Fruit fly (Drosophila melanogaster) whole organism, embryonic: Measurements from ENCODE around the gene IntS9.
A peak's percentile ranks its signal among the peaks of the same experiment; 100 is the strongest.

Source experiments
- BtbVII ChIP-seq: fragments of 200-800 bp; sonication (Bioruptor generic); optimal IDR thresholded peaks from 3 replicates; lab custom pipeline; 2017; ENCODE audit warnings: missing biosample characterization, mild to moderate bottlenecking, missing genetic modification characterization
- C15 ChIP-seq: fragments of 200-800 bp; sonication (Bioruptor generic); IDR thresholded peaks from 3 replicates; pipeline ENCODE4 v1.3.6; 2022; ENCODE audit warnings: missing biosample characterization, missing genetic modification characterization
- CG10543 ChIP-seq: fragments of 200-800 bp; sonication (Bioruptor generic); optimal IDR thresholded peaks from 3 replicates; lab custom pipeline; 2017; ENCODE audit warnings: missing biosample characterization, mild to moderate bottlenecking, missing genetic modification characterization, moderate library complexity
- CG10959 ChIP-seq: fragments of 200-800 bp; sonication (Bioruptor generic); IDR thresholded peaks from 2 replicates; pipeline ENCODE4 v1.3.6; 2022; ENCODE audit warnings: missing biosample characterization, missing genetic modification characterization
- CG11085 ChIP-seq: fragments of 200-800 bp; sonication (Bioruptor generic); IDR thresholded peaks from 2 replicates; pipeline ENCODE4 v1.3.6; 2022; ENCODE audit warnings: missing biosample characterization, missing genetic modification characterization
- CG12769 ChIP-seq: fragments of 200-800 bp; sonication (Bioruptor generic); optimal IDR thresholded peaks from 2 replicates; lab custom pipeline; 2019; ENCODE audit warnings: missing biosample characterization, mild to moderate bottlenecking, missing genetic modification characterization, moderate library complexity
- CG17612 ChIP-seq: fragments of 200-800 bp; sonication (Bioruptor generic); IDR thresholded peaks from 2 replicates; pipeline ENCODE4 v1.3.6; 2022; ENCODE audit warnings: missing biosample characterization, missing genetic modification characterization
- CG18011 ChIP-seq: fragments of 200-800 bp; sonication (Bioruptor generic); optimal IDR thresholded peaks from 2 replicates; lab custom pipeline; 2017; ENCODE audit warnings: missing biosample characterization, missing genetic modification characterization, mild to moderate bottlenecking, moderate library complexity, missing genotype
- CG18476 ChIP-seq: fragments of 200-800 bp; sonication (Bioruptor generic); optimal IDR thresholded peaks from 2 replicates; lab custom pipeline; 2016; ENCODE audit warnings: missing biosample characterization, mild to moderate bottlenecking, missing genetic modification characterization
- CG18764 ChIP-seq: fragments of 200-800 bp; sonication (Bioruptor generic); optimal IDR thresholded peaks from 3 replicates; lab custom pipeline; 2016; ENCODE audit warnings: missing biosample characterization, missing genetic modification characterization
- CG2678 ChIP-seq: fragments of 200-800 bp; sonication (Bioruptor generic); optimal IDR thresholded peaks from 3 replicates; lab custom pipeline; 2019; ENCODE audit warnings: missing biosample characterization, mild to moderate bottlenecking, missing genetic modification characterization, moderate library complexity
- CG2712 ChIP-seq: fragments of 200-800 bp; optimal IDR thresholded peaks from 3 replicates; lab custom pipeline; 2019; ENCODE audit warnings: missing biosample characterization, mild to moderate bottlenecking, missing genetic modification characterization, moderate library complexity
- CG31388 ChIP-seq: fragments of 200-800 bp; sonication (Bioruptor generic); optimal IDR thresholded peaks from 2 replicates; lab custom pipeline; 2016; ENCODE audit warnings: missing biosample characterization, missing genetic modification characterization
- CG31441 ChIP-seq: fragments of 200-800 bp; sonication (Bioruptor generic); IDR thresholded peaks from 2 replicates; pipeline ENCODE4 v1.3.6; 2022; ENCODE audit warnings: missing biosample characterization, missing genetic modification characterization
- CG33557 ChIP-seq: fragments of 200-800 bp; sonication (Bioruptor generic); optimal IDR thresholded peaks from 2 replicates; lab custom pipeline; 2019; ENCODE audit warnings: missing biosample characterization, mild to moderate bottlenecking, missing genetic modification characterization, moderate library complexity
- CG4424 ChIP-seq: fragments of 200-800 bp; sonication (Bioruptor generic); optimal IDR thresholded peaks from 3 replicates; lab custom pipeline; 2016; ENCODE audit warnings: missing biosample characterization, missing genetic modification characterization
- CG6813 ChIP-seq: fragments of 200-800 bp; sonication (Bioruptor generic); optimal IDR thresholded peaks from 2 replicates; lab custom pipeline; 2017; ENCODE audit warnings: missing biosample characterization, missing genetic modification characterization, mild to moderate bottlenecking, moderate library complexity, missing genetic modification reagents
- CG7271 ChIP-seq: fragments of 200-800 bp; sonication (Bioruptor generic); optimal IDR thresholded peaks from 2 replicates; lab custom pipeline; 2018; ENCODE audit warnings: missing biosample characterization, mild to moderate bottlenecking, missing genetic modification characterization, moderate library complexity
- Dbx ChIP-seq: fragments of 200-800 bp; sonication (Bioruptor generic); IDR thresholded peaks from 3 replicates; pipeline ENCODE4 v1.3.6; 2022; ENCODE audit warnings: missing biosample characterization, missing genetic modification characterization
- Ets65A ChIP-seq: fragments of 200-800 bp; sonication (Bioruptor generic); peaks from one replicate; lab custom pipeline; 2016; ENCODE audit warnings: missing biosample characterization, missing genetic modification characterization
- Fer2 ChIP-seq: fragments of 200-800 bp; sonication (Bioruptor generic); optimal IDR thresholded peaks from 2 replicates; lab custom pipeline; 2018; ENCODE audit warnings: missing biosample characterization, mild to moderate bottlenecking, missing genetic modification characterization, moderate library complexity
- HLHmδ ChIP-seq: fragments of 200-800 bp; sonication (Bioruptor generic); optimal IDR thresholded peaks from 2 replicates; lab custom pipeline; 2018; ENCODE audit warnings: missing biosample characterization, mild to moderate bottlenecking, missing genetic modification characterization, moderate library complexity
- Lhr ChIP-seq: fragments of 200-800 bp; sonication (Bioruptor generic); optimal IDR thresholded peaks from 3 replicates; lab custom pipeline; 2017; ENCODE audit warnings: mild to moderate bottlenecking, missing biosample characterization, missing genetic modification reagents, missing genetic modification characterization
- MTF-1 ChIP-seq: fragments of 200-800 bp; sonication (Bioruptor generic); optimal IDR thresholded peaks from 2 replicates; lab custom pipeline; 2018; ENCODE audit warnings: missing biosample characterization, mild to moderate bottlenecking, missing genetic modification characterization, borderline replicate concordance
- Nf-YA ChIP-seq: fragments of 200-800 bp; sonication (Bioruptor generic); IDR thresholded peaks from 2 replicates; pipeline ENCODE4 v1.3.6; 2022; ENCODE audit warnings: missing biosample characterization, missing genetic modification characterization
- Taf1 ChIP-seq: fragments of 200-800 bp; sonication (Bioruptor generic); IDR thresholded peaks from 2 replicates; pipeline ENCODE4 v1.3.6; 2022; ENCODE audit warnings: missing biosample characterization, missing genetic modification characterization
- Vsx1 ChIP-seq: fragments of 200-800 bp; sonication (Bioruptor generic); optimal IDR thresholded peaks from 2 replicates; lab custom pipeline; 2017; ENCODE audit warnings: missing biosample characterization, mild to moderate bottlenecking, missing genetic modification characterization, missing genetic modification reagents
- bab2 ChIP-seq: fragments of 200-800 bp; sonication (Bioruptor generic); optimal IDR thresholded peaks from 2 replicates; lab custom pipeline; 2016; ENCODE audit warnings: missing biosample characterization, missing genetic modification characterization
- bowl ChIP-seq: fragments of 200-800 bp; sonication (Bioruptor generic); IDR thresholded peaks from 2 replicates; pipeline ENCODE4 v1.3.6; 2022; ENCODE audit warnings: missing biosample characterization, missing genetic modification characterization
- bsh ChIP-seq, 2 experiments: fragments of 200-800 bp; sonication (Bioruptor generic); optimal IDR thresholded peaks; 2 replicates each; lab custom pipeline; 2017 to 2018; ENCODE audit warnings: mild to moderate bottlenecking in 2 of 2, missing biosample characterization in 2 of 2, missing genetic modification characterization in 2 of 2, moderate library complexity in 1 of 2
- dati ChIP-seq: fragments of 200-800 bp; sonication (Bioruptor generic); IDR thresholded peaks from 2 replicates; pipeline ENCODE4 v1.3.6; 2022; ENCODE audit warnings: missing biosample characterization, missing genetic modification characterization
- dmrt11E ChIP-seq: fragments of 200-800 bp; sonication (Bioruptor generic); optimal IDR thresholded peaks from 3 replicates; lab custom pipeline; 2018; ENCODE audit warnings: missing biosample characterization, mild to moderate bottlenecking, missing genetic modification characterization, moderate library complexity
- ftz-f1 ChIP-seq: fragments of 200-800 bp; sonication (Bioruptor generic); optimal IDR thresholded peaks from 2 replicates; lab custom pipeline; 2016; ENCODE audit warnings: missing biosample characterization, missing genetic modification characterization
- gem ChIP-seq: fragments of 200-800 bp; sonication (Bioruptor generic); optimal IDR thresholded peaks from 2 replicates; lab custom pipeline; 2019; ENCODE audit warnings: missing biosample characterization, mild to moderate bottlenecking, missing genetic modification characterization, moderate library complexity
- gsb ChIP-seq: fragments of 200-800 bp; sonication (Bioruptor generic); IDR thresholded peaks from 2 replicates; pipeline ENCODE4 v1.3.6; 2022; ENCODE audit warnings: missing biosample characterization, missing genetic modification characterization
- luna ChIP-seq: fragments of 200-800 bp; sonication (Bioruptor generic); optimal IDR thresholded peaks from 2 replicates; lab custom pipeline; 2016; ENCODE audit warnings: missing biosample characterization, missing genetic modification characterization
- nau ChIP-seq: fragments of 200-800 bp; sonication (Bioruptor generic); optimal IDR thresholded peaks from 3 replicates; lab custom pipeline; 2017; ENCODE audit warnings: missing biosample characterization, mild to moderate bottlenecking, missing genetic modification characterization, missing genetic modification reagents
- org-1 ChIP-seq: fragments of 200-800 bp; sonication (Bioruptor generic); optimal IDR thresholded peaks from 2 replicates; lab custom pipeline; 2017; ENCODE audit warnings: missing biosample characterization, missing genetic modification characterization
- phol ChIP-seq: fragments of 200-800 bp; sonication (Bioruptor generic); optimal IDR thresholded peaks from 3 replicates; lab custom pipeline; 2018; ENCODE audit warnings: missing biosample characterization, mild to moderate bottlenecking, missing genetic modification characterization, moderate library complexity
- pzg ChIP-seq: fragments of 200-800 bp; sonication (Bioruptor generic); optimal IDR thresholded peaks from 3 replicates; lab custom pipeline; 2018; ENCODE audit warnings: missing biosample characterization, mild to moderate bottlenecking, missing genetic modification characterization, moderate library complexity
- repo ChIP-seq: fragments of 200-800 bp; sonication (Bioruptor generic); optimal IDR thresholded peaks from 2 replicates; lab custom pipeline; 2016; ENCODE audit warnings: missing biosample characterization, missing genetic modification characterization
- sd ChIP-seq: fragments of 200-800 bp; sonication (Bioruptor generic); optimal IDR thresholded peaks from 3 replicates; lab custom pipeline; 2018; ENCODE audit warnings: missing biosample characterization, mild to moderate bottlenecking, missing genetic modification characterization, moderate library complexity
- sens-2 ChIP-seq: fragments of 200-800 bp; sonication (Bioruptor generic); IDR thresholded peaks from 2 replicates; pipeline ENCODE4 v1.3.6; 2022; ENCODE audit warnings: missing biosample characterization, missing genetic modification characterization
- sim ChIP-seq: fragments of 200-800 bp; sonication (Bioruptor generic); IDR thresholded peaks from 2 replicates; pipeline ENCODE4 v1.3.6; 2022; ENCODE audit warnings: missing biosample characterization, missing genetic modification characterization
- so ChIP-seq: fragments of 200-800 bp; sonication (Bioruptor generic); IDR thresholded peaks from 3 replicates; pipeline ENCODE4 v1.3.6; 2022; ENCODE audit warnings: missing biosample characterization, missing genetic modification characterization
- trem ChIP-seq: fragments of 200-800 bp; optimal IDR thresholded peaks from 3 replicates; lab custom pipeline; 2019; ENCODE audit warnings: missing biosample characterization, mild to moderate bottlenecking, missing genetic modification characterization, moderate library complexity
- tup ChIP-seq: fragments of 200-800 bp; sonication (Bioruptor generic); optimal IDR thresholded peaks from 2 replicates; lab custom pipeline; 2016; ENCODE audit warnings: missing biosample characterization, mild to moderate bottlenecking, missing genetic modification characterization, moderate library complexity
- z ChIP-seq: fragments of 200-800 bp; sonication (Bioruptor generic); IDR thresholded peaks from 3 replicates; pipeline ENCODE4 v1.3.6; 2022; ENCODE audit warnings: missing biosample characterization, missing genetic modification characterization
- zfh1 ChIP-seq: fragments of 200-800 bp; sonication (Bioruptor generic); IDR thresholded peaks from 3 replicates; pipeline ENCODE4 v1.3.6; 2022; ENCODE audit warnings: missing biosample characterization, missing genetic modification characterization

IntS9 gene

DNA sequence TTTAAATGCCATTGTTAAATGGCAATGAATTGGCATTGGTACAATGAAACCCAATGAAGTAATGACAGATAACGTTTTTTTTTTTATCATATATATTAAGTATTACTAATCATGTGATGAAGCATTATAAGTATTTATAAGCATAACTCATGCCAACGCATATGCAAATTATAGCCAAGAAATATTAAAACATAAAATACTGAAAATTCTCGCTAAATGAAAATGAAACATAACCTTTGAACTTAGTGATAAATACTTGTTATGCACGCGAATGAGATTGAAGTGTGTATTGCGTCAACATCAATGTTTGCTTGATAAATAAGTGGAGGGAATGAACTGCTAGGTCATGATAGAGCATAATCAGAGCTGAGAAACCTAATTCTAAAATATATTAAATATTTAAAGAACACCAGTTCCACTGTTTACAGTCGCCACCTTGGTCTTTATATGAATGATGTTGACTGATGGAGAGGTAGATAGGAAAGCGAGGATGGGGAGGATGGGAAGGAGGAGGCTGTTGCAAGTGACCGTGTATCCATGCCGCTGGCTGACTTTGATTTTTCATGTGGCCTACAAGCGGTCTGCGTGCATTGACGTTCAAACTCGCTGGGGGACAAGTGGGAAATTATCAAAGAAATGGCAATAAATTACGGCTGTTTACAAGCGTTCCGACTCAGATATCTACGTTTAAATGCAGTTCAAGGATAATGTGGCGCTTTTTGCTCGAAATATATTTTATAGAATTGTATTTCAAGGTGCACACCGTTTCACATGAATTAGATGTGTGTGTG is 49.1 kb downstream of the IntS9 start (continued):
- TF ChIP-seq org-1 = no peak
- TF ChIP-seq bowl (GFP tag; lab: Robert Waterston, UW) = no peak
- TF ChIP-seq luna (GFP tag; lab: Kevin White, UChicago) = no peak
- no peak for TF ChIP-seq CG12769 (tag; lab: Kevin White, UChicago)
- no peak for TF ChIP-seq pzg (GFP tag; lab: Kevin White, UChicago)
- TF ChIP-seq so (GFP tag; lab: Robert Waterston, UW) = no peak
- no peak for TF ChIP-seq tup (GFP tag; lab: Kevin White, UChicago)
- peak; percentile 26; the same call in 1 of the 2 replicates for TF ChIP-seq CG31441 (GFP tag; lab: Robert Waterston, UW)
- no peak for TF ChIP-seq CG11085 (GFP tag; lab: Robert Waterston, UW)
- peak in 1 of 2 experiments; percentile 56 for TF ChIP-seq bsh (GFP tag; optimal IDR thresholded peaks at IDR 0.05; lab: Kevin White, UChicago)
- peak; percentile 11 for TF ChIP-seq CG4424 (GFP tag; lab: Kevin White, UChicago)
- TF ChIP-seq z = 0 out of 3 replicates have a peak, but pooled peaks have one; percentile 20
- peak; percentile 25 for TF ChIP-seq CG18764
- TF ChIP-seq trem (tag; lab: Kevin White, UChicago) = peak; percentile 9
- no peak for TF ChIP-seq Nf-YA (GFP tag; lab: Robert Waterston, UW)
- no peak for TF ChIP-seq dati (GFP tag; lab: Robert Waterston, UW)
- TF ChIP-seq nau (GFP tag; lab: Kevin White, UChicago) = peak; percentile 22
- peak; percentile 40 for TF ChIP-seq CG33557 (GFP tag; lab: Kevin White, UChicago)
- no peak for TF ChIP-seq sim (GFP tag; lab: Robert Waterston, UW)
- TF ChIP-seq Fer2 (tag; lab: Kevin White, UChicago) = no peak
- peak; percentile 3 for TF ChIP-seq Lhr (GFP tag; lab: Kevin White, UChicago)
- peak; percentile 74 for TF ChIP-seq ftz-f1 (GFP tag; lab: Kevin White, UChicago)
- TF ChIP-seq sd (tag; lab: Kevin White, UChicago) = peak; percentile 22
- TF ChIP-seq CG7271 (tag; lab: Kevin White, UChicago) = no peak
- peak; percentile 22 for TF ChIP-seq CG2712 (tag; lab: Kevin White, UChicago)
- TF ChIP-seq CG31388 = no peak
- peak; percentile 40; the same call in 1 of the 3 replicates for TF ChIP-seq zfh1 (GFP tag; lab: Robert Waterston, UW)
- TF ChIP-seq C15 (GFP tag; lab: Robert Waterston, UW) = no peak
- no peak for TF ChIP-seq sens-2 (GFP tag; lab: Robert Waterston, UW)
- TF ChIP-seq CG2678 (tag; lab: Kevin White, UChicago) = peak; percentile 32
- TF ChIP-seq MTF-1 (GFP tag; lab: Kevin White, UChicago) = peak; percentile 7
- TF ChIP-seq CG6813 = peak; percentile 61
- TF ChIP-seq BtbVII (GFP tag; lab: Kevin White, UChicago) = no peak
- TF ChIP-seq repo (GFP tag; lab: Kevin White, UChicago) = no peak
- TF ChIP-seq dmrt11E = peak; percentile 57
- TF ChIP-seq CG10543 (GFP tag; lab: Kevin White, UChicago) = peak; percentile 31
- no peak for TF ChIP-seq CG18011 (GFP tag; lab: Kevin White, UChicago)
- TF ChIP-seq bab2 = peak; percentile 2
- peak; percentile 50 for TF ChIP-seq gem (tag; lab: Kevin White, UChicago)
- no peak for TF ChIP-seq phol (tag; lab: Kevin White, UChicago)
- no peak for TF ChIP-seq gsb
- no peak for TF ChIP-seq Ets65A
- peak; percentile 20 for TF ChIP-seq Vsx1
- 0 out of 2 replicates have a peak, but pooled peaks have one; percentile 11 for TF ChIP-seq CG10959
- TF ChIP-seq CG18476 = peak; percentile 11
- TF ChIP-seq Taf1 = no peak
- peak; percentile 55 for TF ChIP-seq HLHmδ (GFP tag; lab: Kevin White, UChicago)
- TF ChIP-seq Dbx = no peak
- no peak for TF ChIP-seq CG17612 (GFP tag; lab: Robert Waterston, UW)
